Worm (Caenorhabditis elegans) whole organism, L1 larva: ENCODE results near the gene pph-4.1.

ENCODE experiments used
- aly-2 ChIP-seq: fragments of 150-350 bp; optimal IDR thresholded peaks from 2 replicates; lab custom pipeline; 2014; ENCODE audit warnings: missing biosample characterization, missing genetic modification characterization
- ama-1 ChIP-seq: fragments of 150-350 bp; optimal IDR thresholded peaks from 2 replicates; lab custom pipeline; 2014
- fos-1 ChIP-seq: fragments of 150-350 bp; optimal IDR thresholded peaks from 2 replicates; lab custom pipeline; 2014; ENCODE audit warnings: missing biosample characterization, missing genetic modification characterization
- skn-1 ChIP-seq: fragments of 150-350 bp; optimal IDR thresholded peaks from 2 replicates; lab custom pipeline; 2014; ENCODE audit warnings: missing biosample characterization, missing genetic modification characterization

DNA sequence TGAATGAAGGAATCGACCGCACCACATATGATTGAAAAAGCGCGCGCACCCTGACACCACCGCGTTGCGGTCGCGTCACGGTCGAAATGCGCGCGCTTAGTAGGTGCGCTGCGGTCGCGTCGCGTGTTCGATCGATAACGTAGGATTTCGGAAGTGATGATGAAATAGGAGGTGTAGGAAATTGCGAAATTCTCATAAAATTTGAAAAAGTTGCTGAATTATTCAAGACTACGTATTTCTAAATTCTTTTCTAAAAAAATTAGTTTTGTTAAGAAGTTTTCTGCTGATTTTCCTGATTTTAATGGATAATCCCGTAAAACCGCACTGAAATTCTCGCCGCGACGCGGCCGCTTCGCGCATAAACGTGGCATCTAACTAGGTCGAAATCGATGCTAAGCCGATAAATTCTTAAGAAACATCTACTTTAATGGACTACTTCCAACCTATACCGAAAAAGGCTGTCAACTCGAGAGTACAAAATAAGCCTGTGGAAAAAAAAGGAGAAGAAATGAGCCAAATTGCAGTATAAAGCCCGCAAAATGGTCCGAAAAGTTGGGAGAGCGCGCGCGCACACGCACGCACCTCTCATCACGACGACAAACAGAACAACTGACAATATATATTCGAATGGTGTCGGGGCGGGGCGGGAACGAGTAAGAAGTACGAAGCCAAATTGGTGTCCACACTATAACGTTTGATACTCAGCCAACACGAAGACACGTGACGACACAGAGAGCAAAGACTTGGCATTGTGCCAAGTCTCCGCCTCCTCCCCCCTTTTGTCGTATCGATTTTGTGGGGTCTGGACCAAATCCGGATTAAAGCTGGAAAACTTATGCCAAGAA lies 17.5 kb upstream of the pph-4.1 start, which contains the start of gene his-72:
- TF ChIP-seq aly-2 (tag; lab: Kevin White, UChicago) (no peak), fos-1 (tag; lab: Kevin White, UChicago) (no peak), skn-1 (tag; lab: Kevin White, UChicago) (no peak), ama-1 (lab: Kevin White, UChicago) (no peak)
